Worm (Caenorhabditis elegans): ENCODE measurements around the gene kel-8.
A peak's percentile ranks its signal among the peaks of the same experiment; 100 is the strongest.

kel-8 gene

ce11 chrV:2673807-2674206 is 2.6 kb downstream of the kel-8 start (continued):
- TF ChIP-seq rnt-1 (tag; optimal IDR thresholded peaks at IDR 0.05), result peak; percentile 45
- no peak for TF ChIP-seq nhr-12 (tag; optimal IDR thresholded peaks at IDR 0.05)
- TF ChIP-seq nhr-85 (tag), result peak; percentile 36
- peak in 2 of 3 experiments; percentile 31 to 37 for TF ChIP-seq ceh-82 (tag; optimal IDR thresholded peaks at IDR 0.05)
- peak; percentile 15 for TF ChIP-seq skn-1 (tag; optimal IDR thresholded peaks at IDR 0.05)
- TF ChIP-seq dsc-1 (tag; optimal IDR thresholded peaks at IDR 0.05), result peak; percentile 25
- peak; percentile 59 for TF ChIP-seq nhr-47 (tag; optimal IDR thresholded peaks at IDR 0.05)
- no peak for TF ChIP-seq pax-3 (tag; optimal IDR thresholded peaks at IDR 0.05)
- TF ChIP-seq nhr-237 (tag; optimal IDR thresholded peaks at IDR 0.05), result no peak
- peak; percentile 2 for TF ChIP-seq irx-1 (tag; optimal IDR thresholded peaks at IDR 0.05)

- TF ChIP-seq ztf-11 (tag; optimal IDR thresholded peaks at IDR 0.05), result no peak
- no peak for TF ChIP-seq efl-1 (optimal IDR thresholded peaks at IDR 0.05)
- peak in 1 of 2 experiments; percentile 50 for TF ChIP-seq efl-1 (GFP tag; optimal IDR thresholded peaks at IDR 0.05 in 1 of 2)
- peak; percentile 93 for TF ChIP-seq blmp-1 (tag; optimal IDR thresholded peaks at IDR 0.05)
Measured at ce11 chrV:2675692-2676091, 4.4 kb downstream of the kel-8 start.

DNA sequence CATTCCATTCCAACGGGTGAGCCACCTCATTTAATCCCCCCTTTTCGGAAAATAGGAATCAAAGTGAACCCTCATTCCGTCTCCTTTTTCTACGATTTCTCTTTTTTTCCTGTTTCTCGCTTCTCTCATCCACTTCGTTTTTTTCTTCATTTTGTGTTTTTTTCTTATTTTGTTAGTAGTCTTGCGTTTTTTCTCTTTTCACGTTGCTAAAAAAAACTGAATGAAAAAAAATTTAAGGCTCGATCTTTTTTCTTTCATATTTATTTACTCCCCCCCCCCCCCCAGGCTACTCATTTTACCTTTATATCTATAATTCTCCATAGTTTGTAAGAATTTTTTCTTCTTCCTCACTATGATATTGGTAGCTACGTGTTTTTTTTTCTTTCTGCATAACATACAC is 6.4 kb downstream of the kel-8 start:
- TF ChIP-seq ceh-88 (GFP tag; IDR thresholded peaks at IDR 0.05) (no peak), grh-1 (GFP tag; IDR thresholded peaks at IDR 0.05) (no peak)

- TF ChIP-seq swsn-7 (tag; optimal IDR thresholded peaks at IDR 0.05), result no peak
- no peak for TF ChIP-seq nhr-90 (tag; optimal IDR thresholded peaks at IDR 0.05; ENCODE audit: poor library complexity)
- no peak for TF ChIP-seq nhr-11 (tag; optimal IDR thresholded peaks at IDR 0.05)
- TF ChIP-seq tbx-2 (tag; optimal IDR thresholded peaks at IDR 0.05), result no peak
- no peak for TF ChIP-seq unc-30 (tag; optimal IDR thresholded peaks at IDR 0.05)
- TF ChIP-seq rnt-1 (tag; optimal IDR thresholded peaks at IDR 0.05), result no peak
- no peak for TF ChIP-seq jun-1 (tag; optimal IDR thresholded peaks at IDR 0.05)
- TF ChIP-seq pqm-1 (tag; optimal IDR thresholded peaks at IDR 0.05), result no peak
- TF ChIP-seq ztf-4 (tag; optimal IDR thresholded peaks at IDR 0.05), result no peak
- no peak for TF ChIP-seq snu-23 (GFP tag; optimal IDR thresholded peaks at IDR 0.05)
- TF ChIP-seq unc-130 (tag; optimal IDR thresholded peaks at IDR 0.05), result no peak
- no peak for TF ChIP-seq nhr-47 (tag; optimal IDR thresholded peaks at IDR 0.05)
- no peak for TF ChIP-seq fkh-10 (GFP tag; optimal IDR thresholded peaks at IDR 0.05)
- no peak for TF ChIP-seq pax-3 (tag; optimal IDR thresholded peaks at IDR 0.05)
- TF ChIP-seq lsy-2 (tag; optimal IDR thresholded peaks at IDR 0.05), result no peak
Measured at ce11 chrV:2683497-2683896, 12.2 kb downstream of the kel-8 start.

ce11 chrV:2684227-2684626 is 13.0 kb downstream of the kel-8 start:
- TF ChIP-seq lin-35 (GFP tag; optimal IDR thresholded peaks at IDR 0.05) (no peak), swsn-7 (tag; optimal IDR thresholded peaks at IDR 0.05) (no peak), ceh-90 (tag; optimal IDR thresholded peaks at IDR 0.05) (no peak), fkh-10 (GFP tag; optimal IDR thresholded peaks at IDR 0.05) (no peak), nhr-237 (tag; optimal IDR thresholded peaks at IDR 0.05) (no peak), rnt-1 (tag; optimal IDR thresholded peaks at IDR 0.05) (no peak), ceh-63 (GFP tag; optimal IDR thresholded peaks at IDR 0.05) (no peak)

DNA sequence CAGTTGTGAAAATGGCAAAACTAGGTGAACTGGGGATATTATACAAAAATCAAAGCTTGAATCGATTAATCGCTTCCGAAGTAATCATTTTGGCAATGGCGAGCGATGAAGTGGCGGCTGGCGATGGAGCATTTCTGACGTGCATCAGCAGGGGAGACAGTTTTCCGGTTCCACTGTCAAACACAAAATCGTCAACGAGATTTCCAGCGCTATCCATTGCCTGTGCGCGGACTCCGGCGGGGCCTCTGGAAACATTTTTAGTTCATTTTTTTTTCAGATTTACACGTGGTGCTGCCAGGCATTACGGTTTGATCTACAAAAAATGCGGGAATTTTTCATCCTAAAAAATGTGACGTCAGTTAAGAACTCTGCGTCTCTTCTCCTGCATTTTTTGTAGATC is 17.3 kb downstream of the kel-8 start:
- no peak for TF ChIP-seq ceh-88 (GFP tag; IDR thresholded peaks at IDR 0.05)
- no peak for TF ChIP-seq efl-1 (optimal IDR thresholded peaks at IDR 0.05)
- TF ChIP-seq efl-1 (GFP tag; optimal IDR thresholded peaks at IDR 0.05 in 1 of 2), result peak in 1 of 2 experiments; percentile 37
- no peak for TF ChIP-seq nhr-47 (tag; optimal IDR thresholded peaks at IDR 0.05)

ce11 chrV:2690478-2690877 is 19.2 kb downstream of the kel-8 start:
- TF ChIP-seq pax-3 (tag; optimal IDR thresholded peaks at IDR 0.05) (no peak), nhr-20 (tag; optimal IDR thresholded peaks at IDR 0.05) (no peak), nhr-71 (tag; optimal IDR thresholded peaks at IDR 0.05) (no peak), isw-1 (GFP tag; IDR thresholded peaks at IDR 0.05) (no peak), lin-14 (GFP tag; optimal IDR thresholded peaks at IDR 0.05) (no peak), ama-1 (optimal IDR thresholded peaks at IDR 0.05) (no peak), nhr-47 (tag; optimal IDR thresholded peaks at IDR 0.05) (no peak), lin-15B (tag; optimal IDR thresholded peaks at IDR 0.05) (no peak), unc-98 (GFP tag; IDR thresholded peaks at IDR 0.05) (no peak), blmp-1 (tag; optimal IDR thresholded peaks at IDR 0.05) (no peak), C34B4.2 (tag; optimal IDR thresholded peaks at IDR 0.05) (no peak), F16B12.6 (tag; optimal IDR thresholded peaks at IDR 0.05) (no peak), rnt-1 (tag; optimal IDR thresholded peaks at IDR 0.05) (no peak), lir-3 (tag; optimal IDR thresholded peaks at IDR 0.05; ENCODE audit: poor library complexity) (no peak), lin-39 (tag; optimal IDR thresholded peaks at IDR 0.05) (no peak)

All from whole organism, L1 larva.